Fruit fly (Drosophila melanogaster): ENCODE data around the gene daed.

The daed gene

dm6 chr2L:2226259-2227121 is 10.4 kb upstream of the daed start, which contains the start of the genes CG15387 and sau (continued):
- TF ChIP-seq kah (GFP tag; optimal IDR thresholded peaks at IDR 0.05) = peak; percentile 29
- no peak for TF ChIP-seq Dfd (GFP tag; optimal IDR thresholded peaks at IDR 0.05)
- peak; percentile 93 for TF ChIP-seq zfh2 (GFP tag; optimal IDR thresholded peaks at IDR 0.05)
- peak; percentile 48 for TF ChIP-seq wek (GFP tag; optimal IDR thresholded peaks at IDR 0.05)
- peak; percentile 55 for TF ChIP-seq Oaz (GFP tag; IDR thresholded peaks at IDR 0.05)
- TF ChIP-seq lilli (GFP tag; optimal IDR thresholded peaks at IDR 0.05) = peak; percentile 94
- TF ChIP-seq CG2199 (GFP tag; IDR thresholded peaks at IDR 0.05) = 0 out of 3 replicates have a peak, but pooled peaks have one; percentile 76
- TF ChIP-seq CG13424 (tag; optimal IDR thresholded peaks at IDR 0.05) = peak; percentile 90
- peak; percentile 71 for TF ChIP-seq gt (GFP tag; IDR thresholded peaks at IDR 0.05)
- TF ChIP-seq CG13624 (GFP tag; optimal IDR thresholded peaks at IDR 0.05) = peak; percentile 92
- peak in 1 of 2 experiments; percentile 63 for TF ChIP-seq insv (GFP tag; optimal IDR thresholded peaks at IDR 0.05)
- peak; percentile 49 for TF ChIP-seq Dref (GFP tag; IDR thresholded peaks at IDR 0.05)
- TF ChIP-seq Usf (GFP tag; optimal IDR thresholded peaks at IDR 0.05) = peak; percentile 64
- TF ChIP-seq Drgx (GFP tag; IDR thresholded peaks at IDR 0.05) = peak; percentile 65
- TF ChIP-seq pnt (GFP tag; optimal IDR thresholded peaks at IDR 0.05) = peak; percentile 79
- TF ChIP-seq cato (GFP tag; optimal IDR thresholded peaks at IDR 0.05; ENCODE audit: borderline replicate concordance) = peak; percentile 76
- TF ChIP-seq sob (GFP tag; IDR thresholded peaks at IDR 0.05) = peak; percentile 93
- peak; percentile 47 for TF ChIP-seq Nf-YA (GFP tag; IDR thresholded peaks at IDR 0.05)
- peak; percentile 51 for TF ChIP-seq Elba2 (GFP tag; optimal IDR thresholded peaks at IDR 0.05)
- TF ChIP-seq tup (GFP tag; optimal IDR thresholded peaks at IDR 0.05) = peak; percentile 79
- TF ChIP-seq Ada2b (GFP tag; IDR thresholded peaks at IDR 0.05) = peak; percentile 66
- no peak for TF ChIP-seq ab (GFP tag; optimal IDR thresholded peaks at IDR 0.05)
- peak; percentile 86 for TF ChIP-seq Sox102F (GFP tag; optimal IDR thresholded peaks at IDR 0.05)
- TF ChIP-seq CG8765 (GFP tag; IDR thresholded peaks at IDR 0.05) = peak; percentile 67
- peak; percentile 65; the same call in 1 of the 2 replicates for TF ChIP-seq toy (GFP tag; IDR thresholded peaks at IDR 0.05)
- peak; percentile 62; the same call in 1 of the 3 replicates for TF ChIP-seq CG11695 (GFP tag; IDR thresholded peaks at IDR 0.05)
- TF ChIP-seq prd (optimal IDR thresholded peaks at IDR 0.05) = no peak
- TF ChIP-seq prd (GFP tag; IDR thresholded peaks at IDR 0.05) = peak; percentile 88
- peak; percentile 90 for TF ChIP-seq Dip3 (GFP tag; optimal IDR thresholded peaks at IDR 0.05)
- TF ChIP-seq CG1024 (GFP tag; IDR thresholded peaks at IDR 0.05) = peak; percentile 66
- TF ChIP-seq tll (GFP tag; optimal IDR thresholded peaks at IDR 0.05) = no peak
- peak; percentile 52; the same call in 1 of the 3 replicates for TF ChIP-seq CG3726 (GFP tag; IDR thresholded peaks at IDR 0.05)
- peak; percentile 80 for TF ChIP-seq Myb (GFP tag; optimal IDR thresholded peaks at IDR 0.05)
- peak; percentile 89 for TF ChIP-seq CG3847 (GFP tag; IDR thresholded peaks at IDR 0.05)
- peak; percentile 70; the same call in 2 of the 3 replicates for TF ChIP-seq Mrtf (GFP tag; IDR thresholded peaks at IDR 0.05)
- peak; percentile 93 for TF ChIP-seq pum (GFP tag; optimal IDR thresholded peaks at IDR 0.05)
- peak; percentile 77; the same call in 2 of the 3 replicates for TF ChIP-seq CG7963 (GFP tag; IDR thresholded peaks at IDR 0.05; ENCODE audit: partially characterized antibody)
- TF ChIP-seq HmgD (GFP tag; optimal IDR thresholded peaks at IDR 0.05) = peak; percentile 59
- no peak for TF ChIP-seq CG10565 (GFP tag; optimal IDR thresholded peaks at IDR 0.05)
- TF ChIP-seq Oli (tag; optimal IDR thresholded peaks at IDR 0.05) = peak; percentile 78
- peak; percentile 87 for TF ChIP-seq Fer1 (GFP tag; optimal IDR thresholded peaks at IDR 0.05)
- TF ChIP-seq CG4820 (GFP tag; optimal IDR thresholded peaks at IDR 0.05) = peak; percentile 79
- peak; percentile 91 for TF ChIP-seq Bteb2 (GFP tag; optimal IDR thresholded peaks at IDR 0.05)
- no peak for TF ChIP-seq hkb (optimal IDR thresholded peaks at IDR 0.05)
- TF ChIP-seq hkb (GFP tag; IDR thresholded peaks at IDR 0.05) = peak; percentile 86
- TF ChIP-seq CG34224 (GFP tag; IDR thresholded peaks at IDR 0.05; ENCODE audit: partially characterized antibody) = peak; percentile 93
- peak; percentile 89 for TF ChIP-seq CG17361 (GFP tag; IDR thresholded peaks at IDR 0.05)
- TF ChIP-seq maf-S (GFP tag; optimal IDR thresholded peaks at IDR 0.05) = peak; percentile 89
- peak; percentile 69; the same call in 1 of the 2 replicates for TF ChIP-seq Taf1 (GFP tag; IDR thresholded peaks at IDR 0.05)
